Fruit fly (Drosophila melanogaster) whole organism, pupa: ENCODE results near the gene Flad2.
"Not testable (repeated sequence)": the region's sequence is repeated elsewhere in the genome, so short reads cannot be mapped to it uniquely, and the experiment has no call there.

Experiments used
- CG10348 ChIP-seq: fragments of 200-800 bp; sonication (Bioruptor generic); IDR thresholded peaks from 2 replicates; pipeline ENCODE4 v1.3.6; 2022; ENCODE audit warnings: missing biosample characterization, missing genetic modification characterization
- CG12605 ChIP-seq: fragments of 200-800 bp; sonication (Bioruptor generic); IDR thresholded peaks from 2 replicates; pipeline ENCODE4 v1.3.6; 2022; ENCODE audit warnings: missing biosample characterization, missing genetic modification characterization
- CG13204 ChIP-seq: fragments of 200-800 bp; sonication (Bioruptor generic); optimal IDR thresholded peaks from 2 replicates; lab custom pipeline; 2018; ENCODE audit warnings: missing biosample characterization, mild to moderate bottlenecking, missing genetic modification characterization, moderate library complexity
- CG14655 ChIP-seq: fragments of 200-800 bp; sonication (Bioruptor generic); optimal IDR thresholded peaks from 3 replicates; lab custom pipeline; 2017; ENCODE audit warnings: mild to moderate bottlenecking, missing biosample characterization, missing genetic modification reagents, missing genetic modification characterization
- CG15710 ChIP-seq: fragments of 200-800 bp; sonication (Bioruptor generic); optimal IDR thresholded peaks from 2 replicates; lab custom pipeline; 2018; ENCODE audit warnings: missing biosample characterization, mild to moderate bottlenecking, missing genetic modification characterization, moderate library complexity
- CG17806 ChIP-seq: fragments of 200-800 bp; sonication (Bioruptor generic); optimal IDR thresholded peaks from 2 replicates; lab custom pipeline; 2018; ENCODE audit warnings: missing biosample characterization, mild to moderate bottlenecking, missing genetic modification characterization, moderate library complexity
- CG32121 ChIP-seq: fragments of 200-800 bp; sonication (Bioruptor generic); IDR thresholded peaks from 2 replicates; pipeline ENCODE4 v1.3.6; 2022; ENCODE audit warnings: missing biosample characterization, missing genetic modification characterization
- CG34367 ChIP-seq: fragments of 200-800 bp; sonication (Bioruptor generic); optimal IDR thresholded peaks from 2 replicates; lab custom pipeline; 2018; ENCODE audit warnings: missing biosample characterization, mild to moderate bottlenecking, missing genetic modification characterization
- CG4496 ChIP-seq: fragments of 200-800 bp; sonication (Bioruptor generic); IDR thresholded peaks from 3 replicates; pipeline ENCODE4 v1.3.6; 2022; ENCODE audit warnings: missing biosample characterization, missing genetic modification characterization
- CG8159 ChIP-seq: fragments of 200-800 bp; sonication (Bioruptor generic); optimal IDR thresholded peaks from 3 replicates; lab custom pipeline; 2018; ENCODE audit warnings: missing biosample characterization, mild to moderate bottlenecking, missing genetic modification characterization, moderate library complexity
- CG8301 ChIP-seq: fragments of 200-800 bp; sonication (Bioruptor generic); optimal IDR thresholded peaks from 2 replicates; lab custom pipeline; 2018; ENCODE audit warnings: missing biosample characterization, mild to moderate bottlenecking, missing genetic modification characterization
- D1 ChIP-seq: fragments of 200-800 bp; sonication (Bioruptor generic); optimal IDR thresholded peaks from 2 replicates; lab custom pipeline; 2018; ENCODE audit warnings: missing biosample characterization, mild to moderate bottlenecking, missing genetic modification characterization, moderate library complexity
- EcR ChIP-seq: fragments of 200-800 bp; sonication (Bioruptor generic); optimal IDR thresholded peaks from 3 replicates; lab custom pipeline; 2019; ENCODE audit warnings: missing biosample characterization, missing genetic modification characterization, mild to moderate bottlenecking, moderate library complexity, missing genetic modification reagents
- Ets98B ChIP-seq: fragments of 200-800 bp; sonication (Bioruptor generic); IDR thresholded peaks from 2 replicates; pipeline ENCODE4 v1.3.6; 2022; ENCODE audit warnings: missing biosample characterization, missing genetic modification characterization
- Pif1A ChIP-seq: fragments of 200-800 bp; sonication (Bioruptor generic); optimal IDR thresholded peaks from 3 replicates; lab custom pipeline; 2016; ENCODE audit warnings: missing biosample characterization, missing genetic modification characterization
- Pif1B ChIP-seq: fragments of 200-800 bp; sonication (Bioruptor generic); optimal IDR thresholded peaks from 3 replicates; lab custom pipeline; 2016; ENCODE audit warnings: missing biosample characterization, missing genetic modification characterization
- Snoo ChIP-seq: fragments of 200-800 bp; sonication (Bioruptor generic); optimal IDR thresholded peaks from 3 replicates; lab custom pipeline; 2017; ENCODE audit warnings: missing biosample characterization, mild to moderate bottlenecking, missing genetic modification characterization, inconsistent platforms
- fd96Ca ChIP-seq: fragments of 200-800 bp; sonication (Bioruptor generic); IDR thresholded peaks from 3 replicates; pipeline ENCODE4 v1.3.6; 2022; ENCODE audit warnings: missing biosample characterization, missing genetic modification characterization
- gl ChIP-seq: fragments of 200-800 bp; sonication (Bioruptor generic); optimal IDR thresholded peaks from 2 replicates; lab custom pipeline; 2018; ENCODE audit warnings: missing biosample characterization, mild to moderate bottlenecking, missing genetic modification characterization

Flad2 gene

DNA sequence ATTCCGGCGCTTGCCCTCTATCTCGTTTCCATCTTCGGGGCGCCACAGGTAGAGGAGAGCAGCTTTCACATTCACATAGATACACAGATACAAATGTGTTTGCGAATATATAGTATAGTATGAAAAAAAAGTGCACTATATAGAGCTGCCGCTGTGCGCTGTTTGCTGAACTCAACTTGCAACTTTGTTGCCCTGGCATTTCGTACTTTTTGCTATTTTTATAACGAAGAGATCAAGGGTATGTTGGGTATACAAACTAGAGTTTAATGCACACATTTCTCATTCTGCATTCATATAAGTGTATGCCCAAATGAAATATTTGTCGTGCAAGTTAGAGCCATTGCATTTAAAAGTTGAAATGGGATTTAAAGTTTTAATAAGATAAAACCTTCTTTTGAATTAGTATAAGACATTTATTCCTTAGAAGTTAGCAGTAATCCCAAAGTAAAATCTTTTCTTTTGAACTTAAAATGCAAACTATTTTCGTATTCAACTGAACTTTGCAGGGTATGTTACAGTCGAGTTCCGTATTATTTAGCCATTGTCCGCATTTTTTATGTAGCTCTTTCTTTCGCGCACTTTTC is 18.7 kb downstream of the Flad2 start:
- no peak for TF ChIP-seq CG8301 (tag; lab: Kevin White, UChicago)
- no peak for TF ChIP-seq CG12605
- peak; percentile 28; the same call in 1 of the 2 replicates for TF ChIP-seq CG32121 (GFP tag; lab: Robert Waterston, UW)
- TF ChIP-seq CG4496, result no peak
- peak; percentile 43 for TF ChIP-seq CG14655 (GFP tag; lab: Kevin White, UChicago)
- TF ChIP-seq Pif1B (GFP tag; lab: Kevin White, UChicago), result no peak
- TF ChIP-seq CG8159 (tag; lab: Kevin White, UChicago), result peak; percentile 36
- peak; percentile 8 for TF ChIP-seq Pif1A
- TF ChIP-seq Snoo (tag; lab: Kevin White, UChicago), result no peak

DNA sequence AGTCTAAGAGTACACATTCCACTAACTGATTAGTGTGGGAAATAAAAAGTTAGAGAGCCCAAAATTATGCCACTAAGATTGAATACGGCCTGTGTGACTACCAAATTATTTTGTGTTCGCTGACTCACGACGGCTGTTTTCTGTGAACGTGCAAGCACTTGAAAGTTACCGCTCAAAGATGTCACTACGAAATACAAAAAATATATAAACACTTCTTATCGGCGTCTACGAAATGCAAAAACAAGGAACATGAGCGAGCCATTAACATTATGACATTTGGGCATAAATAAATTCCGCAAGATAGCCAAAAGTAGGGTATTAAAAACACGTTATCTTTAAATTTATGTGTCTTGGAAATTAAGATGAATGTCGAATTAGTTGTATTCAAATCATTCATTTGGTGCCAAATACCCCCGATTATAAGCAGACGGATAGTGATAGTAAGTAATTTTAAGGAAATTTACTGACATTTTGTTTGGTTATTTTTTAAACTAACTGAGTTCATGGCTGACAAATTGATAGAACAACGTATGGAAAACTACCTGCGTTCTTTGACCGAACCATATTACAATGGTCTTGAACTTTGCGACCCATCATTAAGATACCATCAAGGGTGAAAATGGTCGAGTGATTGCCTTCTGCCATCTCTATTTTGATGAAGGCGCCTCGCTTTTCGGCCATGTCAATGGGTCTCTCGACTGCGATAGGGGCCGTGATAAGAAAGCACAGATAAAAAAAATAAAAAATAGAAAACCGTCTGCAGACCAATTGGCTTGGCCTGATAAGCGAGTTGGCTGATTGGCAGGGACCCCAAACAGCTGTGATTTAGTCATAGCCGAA is 22.7 kb downstream of the Flad2 start, which contains the start of gene Tehao:
TSS of gene Tehao (plus strand) at position 828 of the 840 bp plus-strand sequence.
- TF ChIP-seq CG17806 (tag; lab: Kevin White, UChicago) (no peak), CG32121 (GFP tag; lab: Robert Waterston, UW) (no peak), Snoo (tag; lab: Kevin White, UChicago) (no peak), gl (tag; lab: Kevin White, UChicago) (no peak), CG15710 (tag; lab: Kevin White, UChicago) (no peak), CG10348 (GFP tag; lab: Robert Waterston, UW) (no peak), Pif1A (no peak), CG4496 (no peak), EcR (GFP tag; lab: Kevin White, UChicago) (no peak), fd96Ca (GFP tag; lab: Robert Waterston, UW) (no peak), D1 (no peak), CG8159 (tag; lab: Kevin White, UChicago) (no peak)

DNA sequence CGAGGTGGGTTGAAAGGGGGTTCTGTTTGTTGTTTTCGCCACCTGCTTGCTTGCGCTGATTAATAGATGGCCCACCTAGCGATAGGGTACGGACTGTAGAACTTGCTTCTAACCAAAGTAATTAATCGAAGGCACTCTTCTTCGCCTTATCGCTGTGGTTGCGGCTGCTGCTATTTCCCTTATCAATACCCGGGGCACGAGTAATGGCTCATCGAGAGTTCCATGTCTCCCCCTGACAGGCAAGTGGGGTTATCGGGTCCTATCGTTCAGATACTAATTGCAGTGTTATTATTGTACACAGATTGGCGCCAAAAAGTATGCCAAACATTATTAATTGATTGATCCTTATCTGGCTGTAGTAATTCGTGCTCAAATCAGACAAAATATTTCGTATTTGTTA is 24.5 kb downstream of the Flad2 start:
- TF ChIP-seq EcR (GFP tag; lab: Kevin White, UChicago) (no peak), gl (tag; lab: Kevin White, UChicago) (no peak), CG4496 (no peak), CG17806 (tag; lab: Kevin White, UChicago) (no peak), CG32121 (GFP tag; lab: Robert Waterston, UW) (no peak), fd96Ca (GFP tag; lab: Robert Waterston, UW) (no peak), Pif1B (GFP tag; lab: Kevin White, UChicago) (no peak), CG15710 (tag; lab: Kevin White, UChicago) (no peak)
- TF ChIP-seq, all 21 proteins: peak for 0

DNA sequence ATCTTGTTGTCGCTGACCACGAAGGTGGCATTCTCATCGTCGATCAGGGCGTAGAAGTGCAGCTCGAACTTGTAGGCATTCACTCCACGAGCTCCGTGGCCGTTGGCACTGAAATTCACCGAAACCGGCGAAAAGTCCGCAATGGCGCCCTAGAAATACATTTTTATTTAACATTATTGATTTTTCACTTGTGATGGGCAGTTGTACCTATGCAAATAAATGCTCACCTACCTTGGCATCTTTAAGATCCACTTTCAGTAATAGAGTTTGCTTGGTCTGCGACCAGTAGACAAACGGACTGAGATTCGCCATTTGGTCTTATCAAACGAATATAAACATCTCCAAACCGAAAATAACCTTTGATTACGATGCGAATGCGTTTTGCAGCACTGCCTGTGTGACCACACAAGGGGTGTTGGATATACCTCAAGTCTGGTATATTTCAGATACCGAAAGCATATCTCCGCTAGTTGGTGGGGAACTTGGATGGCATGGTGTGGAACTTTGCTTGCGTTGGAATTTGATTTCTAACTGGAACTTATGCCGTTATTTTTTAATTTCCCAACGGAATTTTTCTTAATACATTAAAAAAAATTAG is 33.0 kb downstream of the Flad2 start, which contains the start of gene Hacd2:
TSS of gene Hacd2 (minus strand) at position 403 of the 598 bp plus-strand sequence.
- TF ChIP-seq CG4496 (peak; percentile 10; the same call in 1 of the 3 replicates), CG15710 (tag; lab: Kevin White, UChicago) (no peak), Pif1B (GFP tag; lab: Kevin White, UChicago) (no peak), Snoo (tag; lab: Kevin White, UChicago) (no peak), Ets98B (GFP tag; lab: Robert Waterston, UW) (no peak), CG12605 (no peak), CG34367 (tag; lab: Kevin White, UChicago) (no peak), CG13204 (GFP tag; lab: Kevin White, UChicago) (no peak), fd96Ca (GFP tag; lab: Robert Waterston, UW) (no peak), CG8301 (tag; lab: Kevin White, UChicago) (no peak), D1 (peak; percentile 35), gl (tag; lab: Kevin White, UChicago) (no peak), EcR (GFP tag; lab: Kevin White, UChicago) (no peak)

DNA sequence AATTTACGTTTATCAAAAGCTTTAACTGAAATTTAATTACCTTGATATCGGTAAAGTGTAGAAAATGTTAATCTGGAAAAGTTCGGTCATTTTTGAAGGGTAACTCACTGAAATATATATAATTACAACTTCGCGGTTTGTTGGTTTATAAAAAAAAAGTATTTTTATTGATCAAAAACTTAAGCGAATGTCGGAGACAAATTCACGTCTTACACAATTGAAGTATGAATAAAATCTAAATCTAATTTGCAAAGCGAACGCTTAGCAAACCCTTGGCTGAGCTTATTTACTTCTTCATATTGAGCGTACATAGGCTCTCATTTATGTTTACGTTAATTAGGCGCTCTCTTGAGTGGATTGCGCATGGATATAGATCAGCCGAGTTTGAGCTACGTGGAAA is 37.1 kb downstream of the Flad2 start, which contains the start of gene Hsp60D:
TSS of gene Hsp60D (minus strand) at position 101 of the 400 bp plus-strand sequence.
- TF ChIP-seq Snoo (tag; lab: Kevin White, UChicago); CG32121 (GFP tag; lab: Robert Waterston, UW); CG15710 (tag; lab: Kevin White, UChicago): not testable (repeated sequence)

DNA sequence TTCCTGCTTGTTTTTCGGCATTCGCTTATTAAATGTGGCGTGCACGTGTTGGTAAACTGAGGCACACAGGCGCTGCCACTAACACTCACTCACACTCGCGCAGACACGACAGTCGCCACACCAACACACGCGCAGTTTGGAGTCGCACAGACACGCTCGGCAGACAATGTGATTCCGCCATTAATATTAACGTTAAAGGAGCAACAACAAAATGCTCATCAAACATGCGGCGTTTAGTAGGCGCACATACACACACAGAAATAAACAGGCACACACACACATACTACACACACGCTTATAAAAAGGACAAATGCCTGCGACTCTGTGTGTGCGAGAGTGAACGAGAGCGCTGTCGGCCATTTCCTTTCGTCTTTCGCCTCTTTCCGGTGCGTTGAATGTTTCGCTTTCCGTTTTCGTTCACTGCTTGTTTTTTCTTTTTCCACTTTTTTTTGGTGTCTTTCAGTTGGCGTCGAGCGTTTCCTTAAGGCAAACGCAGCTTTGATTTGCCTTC is 44.8 kb downstream of the Flad2 start, which contains the start of gene CG42809:
TSS of gene CG42809 (plus strand) at position 461 of the 511 bp plus-strand sequence.
- TF ChIP-seq Snoo (tag; lab: Kevin White, UChicago), result no peak
- TF ChIP-seq, all 21 proteins: peak for 0
